Fruit fly (Drosophila melanogaster): ENCODE data around the gene CG3473.

The CG3473 gene

DNA sequence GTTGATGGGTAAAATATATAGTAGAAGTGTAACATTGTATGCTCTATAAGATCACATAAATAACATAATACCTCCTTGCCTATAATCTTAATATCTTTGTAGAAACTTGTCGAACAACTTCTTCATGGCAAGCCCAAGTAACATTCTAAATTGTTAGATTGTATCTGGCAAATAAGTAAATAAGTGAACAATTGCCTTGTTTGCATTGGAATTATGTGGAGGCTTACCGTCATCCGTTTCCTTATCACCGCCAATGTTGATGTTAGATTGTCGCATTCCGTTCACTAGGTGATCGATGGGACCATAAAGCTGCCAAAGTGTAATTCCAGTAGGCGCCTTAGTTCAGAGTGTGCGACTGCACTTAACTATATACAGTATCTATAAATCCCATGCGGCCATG, 6.7 kb downstream of the CG3473 start (continued):
- no peak for TF ChIP-seq CG11085 (GFP tag; IDR thresholded peaks at IDR 0.05)
- no peak for TF ChIP-seq h (optimal IDR thresholded peaks at IDR 0.05)
- peak; percentile 78 for TF ChIP-seq CG18262 (tag; optimal IDR thresholded peaks at IDR 0.05)
- TF ChIP-seq CG6254 (GFP tag; optimal IDR thresholded peaks at IDR 0.05): peak; percentile 86
- TF ChIP-seq jing (GFP tag; optimal IDR thresholded peaks at IDR 0.05): peak; percentile 29
- TF ChIP-seq CG10209 (GFP tag; optimal IDR thresholded peaks at IDR 0.05): peak; percentile 93
- peak; percentile 72 for TF ChIP-seq HHEX (GFP tag; optimal IDR thresholded peaks at IDR 0.05)
- TF ChIP-seq jumu (GFP tag; optimal IDR thresholded peaks at IDR 0.05): peak; percentile 81
- TF ChIP-seq CrebB (tag; optimal IDR thresholded peaks at IDR 0.05): peak; percentile 77
- TF ChIP-seq esg (GFP tag; conservative IDR thresholded peaks at IDR 0.05): no peak
- no peak for TF ChIP-seq Chrac-16 (GFP tag; optimal IDR thresholded peaks at IDR 0.05)
- peak; percentile 23; the same call in 1 of the 2 replicates for TF ChIP-seq dimm (GFP tag; IDR thresholded peaks at IDR 0.05)
- TF ChIP-seq Dip2 (GFP tag; IDR thresholded peaks at IDR 0.05): no peak
- TF ChIP-seq gt (GFP tag; IDR thresholded peaks at IDR 0.05): no peak
- TF ChIP-seq Eip74EF (GFP tag; optimal IDR thresholded peaks at IDR 0.05): peak in 1 of 2 experiments; percentile 15
- TF ChIP-seq Oli (tag; optimal IDR thresholded peaks at IDR 0.05): peak; percentile 29
- no peak for TF ChIP-seq Hr39 (optimal IDR thresholded peaks at IDR 0.05)
- peak; percentile 46; the same call in 1 of the 2 replicates for TF ChIP-seq Ada2b (GFP tag; IDR thresholded peaks at IDR 0.05)
- TF ChIP-seq Ssrp (tag; optimal IDR thresholded peaks at IDR 0.05): no peak
- TF ChIP-seq CG16863 (GFP tag; optimal IDR thresholded peaks at IDR 0.05): peak; percentile 87
- peak; percentile 78 for TF ChIP-seq salm (tag; optimal IDR thresholded peaks at IDR 0.05)
- no peak for TF ChIP-seq bowl (GFP tag; IDR thresholded peaks at IDR 0.05)
- peak; percentile 56 for TF ChIP-seq CG7786 (GFP tag; optimal IDR thresholded peaks at IDR 0.05)
- TF ChIP-seq gcm2 (GFP tag; optimal IDR thresholded peaks at IDR 0.05): peak; percentile 70
- TF ChIP-seq Optix (GFP tag; IDR thresholded peaks at IDR 0.05): peak; percentile 45; the same call in 1 of the 3 replicates
- peak; percentile 56 for TF ChIP-seq CG6689 (GFP tag; IDR thresholded peaks at IDR 0.05)
- peak; percentile 82 for TF ChIP-seq CG14965 (GFP tag; optimal IDR thresholded peaks at IDR 0.05; ENCODE audit: borderline replicate concordance)
- no peak for TF ChIP-seq lov (optimal IDR thresholded peaks at IDR 0.05)
- TF ChIP-seq lov (GFP tag; IDR thresholded peaks at IDR 0.05): peak; percentile 86
- no peak for TF ChIP-seq CG2199 (GFP tag; IDR thresholded peaks at IDR 0.05)
- TF ChIP-seq CG1529 (GFP tag; optimal IDR thresholded peaks at IDR 0.05): peak; percentile 88
- peak; percentile 75 for TF ChIP-seq pb (GFP tag; optimal IDR thresholded peaks at IDR 0.05)
- peak; percentile 68 for TF ChIP-seq CG8359 (GFP tag; optimal IDR thresholded peaks at IDR 0.05; ENCODE audit: borderline replicate concordance)
- peak; percentile 92 for TF ChIP-seq NC2α (GFP tag; optimal IDR thresholded peaks at IDR 0.05)
- peak; percentile 25; the same call in 1 of the 2 replicates for TF ChIP-seq CG17612 (GFP tag; IDR thresholded peaks at IDR 0.05)
- peak; percentile 60 for TF ChIP-seq CG11504 (tag; optimal IDR thresholded peaks at IDR 0.05)
- TF ChIP-seq CG2712 (tag; optimal IDR thresholded peaks at IDR 0.05): peak; percentile 75
- peak; percentile 83 for TF ChIP-seq Spps (tag; optimal IDR thresholded peaks at IDR 0.05)
- TF ChIP-seq Sox100B (GFP tag; optimal IDR thresholded peaks at IDR 0.05): peak; percentile 85
- TF ChIP-seq CG3281 (GFP tag; optimal IDR thresholded peaks at IDR 0.05): peak; percentile 45
- peak; percentile 92 for TF ChIP-seq CG4707 (GFP tag; optimal IDR thresholded peaks at IDR 0.05)
- peak; percentile 93 for TF ChIP-seq Awh (GFP tag; IDR thresholded peaks at IDR 0.05)
- no peak for TF ChIP-seq ato (GFP tag; IDR thresholded peaks at IDR 0.05; ENCODE audit: partially characterized antibody)
- peak; percentile 88 for TF ChIP-seq CG7987 (GFP tag; optimal IDR thresholded peaks at IDR 0.05)
- TF ChIP-seq CG42726 (GFP tag; IDR thresholded peaks at IDR 0.05; ENCODE audit: partially characterized antibody): no peak
- peak; percentile 34 for TF ChIP-seq MESR4 (GFP tag; optimal IDR thresholded peaks at IDR 0.05)
- peak; percentile 96 for TF ChIP-seq CG33213 (GFP tag; optimal IDR thresholded peaks at IDR 0.05)
- peak; percentile 84 for TF ChIP-seq ara (GFP tag; IDR thresholded peaks at IDR 0.05)
- TF ChIP-seq Deaf1 (tag; optimal IDR thresholded peaks at IDR 0.05): peak; percentile 1
- TF ChIP-seq pfk (GFP tag; optimal IDR thresholded peaks at IDR 0.05): peak; percentile 42
- no peak for TF ChIP-seq Dp (GFP tag; optimal IDR thresholded peaks at IDR 0.05)

Measured in whole organism, embryonic.